Worm (Caenorhabditis elegans): Measurements from ENCODE around the gene ttll-4.

DNA sequence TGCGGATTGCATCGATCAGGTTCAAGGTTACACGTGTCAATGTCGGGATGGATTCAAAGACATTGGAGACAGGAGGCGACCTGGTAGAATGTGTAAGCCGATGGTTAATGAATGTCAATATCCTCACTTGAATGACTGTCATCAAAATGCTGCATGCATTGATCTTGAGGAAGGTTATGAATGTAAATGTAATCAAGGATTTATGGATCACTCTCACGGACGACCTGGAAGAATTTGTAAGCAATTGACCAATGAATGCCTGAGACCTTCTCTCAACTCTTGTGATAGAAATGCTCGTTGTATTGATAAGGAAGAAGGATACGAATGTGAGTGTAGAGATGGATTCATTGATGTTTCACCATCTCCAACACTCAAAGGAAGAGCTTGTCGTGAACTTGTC lies 54.0 kb downstream of the ttll-4 start:
- TF ChIP-seq W03F9.2 (tag; optimal IDR thresholded peaks at IDR 0.05) (no peak), dao-5 (tag; optimal IDR thresholded peaks at IDR 0.05) (no peak)
